Fruit fly (Drosophila melanogaster): ENCODE results near the gene CG3368.

dm6 chr3R:27238438-27239301 lies 44.9 kb upstream of the CG3368 start, which contains the start of the genes CG31064 and PolA2:
- TF ChIP-seq Sp1 (GFP tag; optimal IDR thresholded peaks at IDR 0.05) (no peak), Jra (GFP tag; optimal IDR thresholded peaks at IDR 0.05) (no peak), usp (GFP tag; optimal IDR thresholded peaks at IDR 0.05) (no peak)
